Worm (Caenorhabditis elegans) whole organism, early embryonic: ENCODE results near the gene T10G3.2.

ENCODE experiments used
- B0310.2 ChIP-seq: sonication (generic microtip); optimal IDR thresholded peaks from 2 replicates; lab custom pipeline; 2016; ENCODE audit warnings: mild to moderate bottlenecking, missing genetic modification characterization, missing compliant biosample characterization
- aly-1 ChIP-seq: sonication (generic microtip); optimal IDR thresholded peaks from 2 replicates; lab custom pipeline; 2016; ENCODE audit warnings: missing genetic modification characterization, missing compliant biosample characterization
- ama-1 ChIP-seq: fragments of 150-350 bp; optimal IDR thresholded peaks from 2 replicates; lab custom pipeline; 2014
- ceh-36 ChIP-seq: sonication (generic microtip); optimal IDR thresholded peaks from 2 replicates; lab custom pipeline; 2016; ENCODE audit warnings: missing genetic modification characterization, inconsistent platforms, missing compliant biosample characterization
- flt-1 ChIP-seq: fragments of 200-800 bp; sonication (Bioruptor generic); IDR thresholded peaks from 2 replicates; pipeline ENCODE4 v1.3.6; 2022; ENCODE audit warnings: missing genetic modification characterization, missing compliant biosample characterization
- hmbx-1 ChIP-seq: sonication (generic microtip); optimal IDR thresholded peaks from 2 replicates; lab custom pipeline; 2016; ENCODE audit warnings: mild to moderate bottlenecking, missing genetic modification characterization, missing compliant biosample characterization
- hmg-4 ChIP-seq: fragments of 200-800 bp; sonication (Bioruptor generic); optimal IDR thresholded peaks from 2 replicates; lab custom pipeline; 2018; ENCODE audit warnings: mild to moderate bottlenecking, missing genetic modification characterization, missing compliant biosample characterization
- sea-1 ChIP-seq: fragments of 200-800 bp; sonication (Bioruptor generic); conservative IDR thresholded peaks from 2 replicates; pipeline ENCODE4 v1.3.6; 2022; ENCODE audit warnings: missing genetic modification characterization, missing compliant biosample characterization
- tbx-11 ChIP-seq: fragments of 200-800 bp; sonication (Bioruptor generic); IDR thresholded peaks from 2 replicates; pipeline ENCODE4 v1.3.6; 2022; ENCODE audit warnings: missing genetic modification characterization, missing compliant biosample characterization
- tra-4 ChIP-seq: sonication (generic microtip); optimal IDR thresholded peaks from 2 replicates; lab custom pipeline; 2017; ENCODE audit warnings: missing genetic modification characterization, missing compliant biosample characterization

- no peak for TF ChIP-seq ama-1
- no peak for TF ChIP-seq hmbx-1
- no peak for TF ChIP-seq tra-4 (tag; lab: Kevin White, UChicago)
- TF ChIP-seq flt-1 (GFP tag; lab: Robert Waterston, UW), result no peak
- no peak for TF ChIP-seq B0310.2
- no peak for TF ChIP-seq aly-1 (tag; lab: Kevin White, UChicago)
- TF ChIP-seq ceh-36 (tag; lab: Kevin White, UChicago), result no peak
- no peak for TF ChIP-seq tbx-11 (GFP tag; lab: Robert Waterston, UW)
- no peak for TF ChIP-seq hmg-4 (GFP tag; lab: Kevin White, UChicago)
- no peak for TF ChIP-seq sea-1
Measured at ce11 chrV:13437473-13438074, 42.1 kb downstream of the T10G3.2 start, which contains the start of gene mes-4.
